Fruit fly (Drosophila melanogaster): Measurements from ENCODE around the gene sina.

Gene sina

DNA sequence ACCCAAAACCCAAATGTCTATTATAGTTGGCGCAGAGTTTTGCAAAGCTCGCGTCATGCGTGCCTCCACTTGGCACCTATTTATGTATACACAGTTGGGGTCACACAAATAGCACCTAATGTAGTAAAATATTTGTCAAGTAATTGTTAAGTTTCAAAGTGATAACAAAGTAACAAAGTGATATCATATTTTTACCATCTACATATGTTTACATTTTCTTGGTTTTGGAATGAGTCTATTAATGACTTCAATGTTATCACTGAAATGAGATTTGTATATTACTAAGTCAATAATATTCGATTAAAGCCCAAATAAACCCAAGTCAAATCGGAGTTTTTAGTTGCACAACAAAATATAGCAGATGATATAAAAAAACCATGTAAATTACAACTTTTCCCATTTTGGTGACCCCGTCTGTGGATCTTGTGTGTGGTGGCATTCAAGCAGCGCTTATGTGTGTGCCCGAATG lies 19.0 kb downstream of the sina start (continued):
- TF ChIP-seq Dek (tag; optimal IDR thresholded peaks at IDR 0.05) (peak; percentile 63), CG9215 (GFP tag; IDR thresholded peaks at IDR 0.05) (peak; percentile 35; the same call in 1 of the 2 replicates), CG3995 (GFP tag; optimal IDR thresholded peaks at IDR 0.05) (peak; percentile 41), gem (tag; optimal IDR thresholded peaks at IDR 0.05) (peak; percentile 87), row (GFP tag; IDR thresholded peaks at IDR 0.05) (peak; percentile 74), CG31365 (tag; optimal IDR thresholded peaks at IDR 0.05) (peak; percentile 2), H2.0 (GFP tag; IDR thresholded peaks at IDR 0.05) (no peak), az2 (GFP tag; optimal IDR thresholded peaks at IDR 0.05) (peak; percentile 63), gsb (GFP tag; IDR thresholded peaks at IDR 0.05) (no peak), CG32772 (GFP tag; IDR thresholded peaks at IDR 0.05) (no peak), Sry-δ (GFP tag; optimal IDR thresholded peaks at IDR 0.05) (peak; percentile 41), MESR4 (GFP tag; optimal IDR thresholded peaks at IDR 0.05) (no peak), Med (GFP tag) (peak; percentile 84), tap (tag; optimal IDR thresholded peaks at IDR 0.05) (peak; percentile 68), toy (GFP tag; IDR thresholded peaks at IDR 0.05) (no peak), fu2 (GFP tag; optimal IDR thresholded peaks at IDR 0.05) (peak; percentile 41), phol (tag; optimal IDR thresholded peaks at IDR 0.05) (peak; percentile 82), CG15269 (tag; optimal IDR thresholded peaks at IDR 0.05) (peak; percentile 83), CG2889 (GFP tag; IDR thresholded peaks at IDR 0.05) (no peak), CG15601 (tag; optimal IDR thresholded peaks at IDR 0.05) (peak; percentile 51), ash1 (GFP tag; optimal IDR thresholded peaks at IDR 0.05) (no peak), Max (GFP tag; optimal IDR thresholded peaks at IDR 0.05) (peak; percentile 57), CG33213 (GFP tag; optimal IDR thresholded peaks at IDR 0.05) (no peak), BtbVII (GFP tag; optimal IDR thresholded peaks at IDR 0.05) (peak; percentile 57), Mrtf (GFP tag; IDR thresholded peaks at IDR 0.05) (0 out of 3 replicates have a peak, but pooled peaks have one; percentile 34), chif (GFP tag; optimal IDR thresholded peaks at IDR 0.05) (peak; percentile 47 to 57), ind (GFP tag; optimal IDR thresholded peaks at IDR 0.05) (peak; percentile 64), CG17328 (GFP tag; IDR thresholded peaks at IDR 0.05) (0 out of 2 replicates have a peak, but pooled peaks have one; percentile 24), HmgZ (tag; optimal IDR thresholded peaks at IDR 0.05) (peak; percentile 22), org-1 (GFP tag; optimal IDR thresholded peaks at IDR 0.05) (peak; percentile 84), ro (GFP tag; IDR thresholded peaks at IDR 0.05) (no peak), usp (GFP tag; optimal IDR thresholded peaks at IDR 0.05) (no peak), grau (tag; optimal IDR thresholded peaks at IDR 0.05) (peak; percentile 81), CG17361 (GFP tag; IDR thresholded peaks at IDR 0.05) (peak; percentile 76), Sox102F (GFP tag; optimal IDR thresholded peaks at IDR 0.05) (peak; percentile 81), crp (GFP tag; optimal IDR thresholded peaks at IDR 0.05) (peak in 1 of 2 experiments; percentile 35), sug (tag; optimal IDR thresholded peaks at IDR 0.05) (peak; percentile 53), Dad (GFP tag; optimal IDR thresholded peaks at IDR 0.05) (peak; percentile 28), pita (GFP tag; optimal IDR thresholded peaks at IDR 0.05) (no peak), pho (GFP tag; optimal IDR thresholded peaks at IDR 0.05) (peak; percentile 79), Gsc (GFP tag; IDR thresholded peaks at IDR 0.05) (no peak), Optix (GFP tag; IDR thresholded peaks at IDR 0.05) (no peak), bowl (GFP tag; IDR thresholded peaks at IDR 0.05) (no peak), MTF-1 (GFP tag; optimal IDR thresholded peaks at IDR 0.05; ENCODE audit: borderline replicate concordance) (no peak), CG10979 (tag; optimal IDR thresholded peaks at IDR 0.05) (peak; percentile 70), dm (GFP tag; optimal IDR thresholded peaks at IDR 0.05) (peak; percentile 26), pnt (GFP tag; optimal IDR thresholded peaks at IDR 0.05) (peak; percentile 18), B-H2 (GFP tag; optimal IDR thresholded peaks at IDR 0.05) (no peak), CG12219 (GFP tag; optimal IDR thresholded peaks at IDR 0.05) (peak; percentile 76), CG12071 (GFP tag; optimal IDR thresholded peaks at IDR 0.05) (peak; percentile 77), ATbp (GFP tag; optimal IDR thresholded peaks at IDR 0.05) (peak; percentile 61)
